Worm (Caenorhabditis elegans) whole organism, late embryonic: ENCODE results near the gene nop-1.

Experiments used
- ama-1 ChIP-seq: fragments of 150-350 bp; optimal IDR thresholded peaks from 2 replicates; lab custom pipeline; 2014
- ceh-22 ChIP-seq: sonication (generic microtip); optimal IDR thresholded peaks from 2 replicates; lab custom pipeline; 2017; ENCODE audit warnings: missing biosample characterization, missing genetic modification characterization
- ceh-30 ChIP-seq: fragments of 150-350 bp; optimal IDR thresholded peaks from 2 replicates; lab custom pipeline; 2014; ENCODE audit warnings: missing biosample characterization, missing genetic modification characterization
- fax-1 ChIP-seq: sonication (generic microtip); optimal IDR thresholded peaks from 2 replicates; lab custom pipeline; 2016; ENCODE audit warnings: missing genotype, missing genetic modification characterization, missing compliant biosample characterization
- gmeb-2 ChIP-seq: sonication (generic microtip); optimal IDR thresholded peaks from 2 replicates; lab custom pipeline; 2016; ENCODE audit warnings: missing genetic modification characterization, inconsistent platforms, missing compliant biosample characterization
- sox-4 ChIP-seq: sonication (generic microtip); optimal IDR thresholded peaks from 2 replicates; lab custom pipeline; 2017; ENCODE audit warnings: mild to moderate bottlenecking, missing genetic modification characterization, inconsistent platforms, missing compliant biosample characterization

DNA sequence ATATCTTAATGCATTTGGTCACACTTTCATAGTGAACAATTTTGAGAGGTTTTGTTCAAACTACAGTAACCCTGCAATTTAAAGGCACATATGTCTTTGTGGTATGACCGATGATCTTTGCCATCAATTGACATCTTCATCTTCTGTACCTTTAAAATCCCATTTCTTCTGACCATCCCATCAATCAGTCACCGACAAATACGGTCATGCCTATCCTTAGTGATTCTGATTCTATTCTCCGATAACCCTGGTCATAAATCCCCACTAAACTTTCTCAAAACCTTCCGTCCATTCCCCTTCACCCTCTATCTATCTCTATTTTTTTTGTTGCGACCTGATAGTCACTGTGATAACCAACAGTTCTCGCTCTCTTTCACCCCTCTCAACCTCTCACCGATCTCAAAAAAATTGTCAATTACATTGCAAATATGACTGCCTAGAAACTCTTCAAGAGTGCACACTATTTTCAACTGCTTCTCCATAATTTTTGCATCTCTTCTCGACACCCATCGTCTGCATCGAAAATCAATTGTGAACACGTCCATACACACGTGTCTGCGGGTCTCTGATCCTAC, 5.6 kb downstream of the nop-1 start:
- TF ChIP-seq ama-1 (lab: Kevin White, UChicago) (no peak), gmeb-2 (no peak), sox-4 (tag; lab: Kevin White, UChicago) (no peak), ceh-22 (tag; lab: Kevin White, UChicago) (no peak), ceh-30 (tag; lab: Kevin White, UChicago) (no peak), fax-1 (no peak)
